Fruit fly (Drosophila melanogaster) whole organism, larva: Measurements from ENCODE around the gene CG14969.

ENCODE experiments used
- noc ChIP-seq: fragments of 200-800 bp; sonication (Bioruptor generic); optimal IDR thresholded peaks from 3 replicates; lab custom pipeline; 2019; ENCODE audit warnings: missing biosample characterization, mild to moderate bottlenecking, missing genetic modification characterization, moderate library complexity

CG14969 gene

dm6 chr3L:3325925-3326903 lies 8.6 kb downstream of the CG14969 start, which contains the start of gene Gtpx:
TSS of gene Gtpx (plus strand) at chr3L:3326265.
- TF ChIP-seq noc (tag; lab: Kevin White, UChicago), result peak; percentile 30

- TF ChIP-seq noc (tag; lab: Kevin White, UChicago), result no peak
Measured at dm6 chr3L:3325597-3325924, 9.2 kb downstream of the CG14969 start.

DNA sequence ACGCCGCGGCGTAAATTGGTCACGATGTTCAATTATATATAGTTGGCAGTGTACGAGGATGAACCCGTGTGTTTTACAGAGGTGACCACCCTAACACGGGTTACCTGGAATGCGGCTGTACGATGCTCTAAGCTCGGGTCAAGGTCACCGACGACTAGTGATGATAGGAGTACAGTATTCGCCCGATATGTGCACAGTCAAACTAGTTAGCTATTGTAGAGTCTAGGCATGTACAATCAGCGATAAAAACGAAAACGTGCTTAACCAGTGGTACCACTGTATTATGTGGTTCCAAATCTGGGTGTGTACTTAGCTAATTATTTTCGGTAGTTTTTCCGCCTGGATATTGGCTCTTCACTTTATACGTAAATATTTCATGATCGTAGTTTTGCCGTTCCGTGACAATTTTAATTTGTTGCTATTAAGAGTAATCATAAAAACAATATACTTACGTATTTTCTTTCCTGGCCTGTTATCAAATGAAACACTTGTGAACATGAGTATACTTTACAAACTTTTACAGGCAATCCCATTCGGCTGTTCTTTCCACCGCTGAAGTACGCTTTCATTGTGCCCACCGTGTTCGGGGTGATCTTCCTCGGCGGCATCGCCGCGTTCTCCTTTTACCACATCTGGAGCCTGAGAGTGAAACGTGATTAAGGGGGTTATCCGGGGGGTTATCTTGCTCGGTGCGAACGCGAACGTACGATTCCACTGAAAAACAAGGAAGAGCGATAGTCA lies 14.6 kb downstream of the CG14969 start:
- peak; percentile 69 for TF ChIP-seq noc (tag; lab: Kevin White, UChicago)

- peak; percentile 16 for TF ChIP-seq noc (tag; lab: Kevin White, UChicago)
Measured at dm6 chr3L:3319223-3319643, 15.5 kb downstream of the CG14969 start, which contains the start of the genes PIG-C, CG12016 and Dpm2. TSS of gene PIG-C (minus strand) at chr3L:3319232. TSS of gene CG12016 (plus strand) at chr3L:3319555. TSS of gene Dpm2 (plus strand) at chr3L:3319555.

DNA sequence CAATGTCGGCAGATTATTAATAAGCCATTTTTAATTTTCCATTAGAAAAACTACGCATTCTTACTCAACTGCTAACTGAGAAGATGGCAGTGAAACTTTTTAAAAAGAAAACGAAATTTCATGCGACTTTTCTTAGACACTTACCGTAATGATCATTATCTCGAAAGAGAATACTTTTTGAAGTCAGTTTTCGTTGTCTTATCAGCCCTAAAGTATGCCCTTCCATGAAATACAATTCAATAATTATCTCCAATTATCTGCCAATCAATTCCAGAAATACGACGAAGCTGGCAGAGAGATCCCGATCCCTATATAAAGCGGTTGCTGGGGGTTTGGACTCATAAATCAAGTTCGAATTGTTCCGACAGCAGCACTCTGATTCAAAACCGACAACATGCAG lies 18.3 kb downstream of the CG14969 start, which contains the start of gene Drsl5:
Gene Drsl5, plus strand, starts transcription at position 341 of the 400 bp plus-strand sequence.
- TF ChIP-seq noc (tag; lab: Kevin White, UChicago), result no peak

- no peak for TF ChIP-seq noc (tag; lab: Kevin White, UChicago)
Measured at dm6 chr3L:3315288-3315687, 19.5 kb downstream of the CG14969 start, which contains the start of gene Drsl4. TSS of gene Drsl4 (plus strand) at chr3L:3315620.

dm6 chr3L:3314696-3315095 lies 20.1 kb downstream of the CG14969 start, which contains the start of gene Drsl3:
TSS of gene Drsl3 (plus strand) at chr3L:3314996.
- TF ChIP-seq noc (tag; lab: Kevin White, UChicago), result no peak

- no peak for TF ChIP-seq noc (tag; lab: Kevin White, UChicago)
Measured at dm6 chr3L:3314049-3314448, 20.7 kb downstream of the CG14969 start, which contains the start of gene Drsl2. TSS of gene Drsl2 (plus strand) at chr3L:3314349.

dm6 chr3L:3308676-3309613 lies 25.8 kb downstream of the CG14969 start:
- peak; percentile 49 for TF ChIP-seq noc (tag; lab: Kevin White, UChicago)

DNA sequence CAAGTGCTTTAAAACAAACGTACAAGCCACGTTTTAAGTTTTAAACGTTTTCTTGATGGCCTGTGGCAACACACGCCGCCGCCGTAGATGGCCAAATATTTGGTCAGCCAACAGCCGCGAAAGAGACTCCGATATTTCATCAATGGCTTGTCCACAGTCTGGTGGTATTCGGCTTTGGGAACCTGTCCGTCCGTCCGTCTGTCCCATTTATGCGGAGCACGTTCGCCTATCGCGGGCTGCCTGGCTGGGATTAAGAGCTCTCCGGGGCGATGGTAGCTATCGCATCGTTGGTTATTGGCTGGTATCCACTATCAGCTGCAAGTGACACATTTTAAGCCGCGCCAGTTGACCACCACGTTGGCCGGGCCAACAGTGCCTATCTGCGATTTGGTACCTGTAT lies 27.2 kb downstream of the CG14969 start:
- TF ChIP-seq noc (tag; lab: Kevin White, UChicago), result no peak

DNA sequence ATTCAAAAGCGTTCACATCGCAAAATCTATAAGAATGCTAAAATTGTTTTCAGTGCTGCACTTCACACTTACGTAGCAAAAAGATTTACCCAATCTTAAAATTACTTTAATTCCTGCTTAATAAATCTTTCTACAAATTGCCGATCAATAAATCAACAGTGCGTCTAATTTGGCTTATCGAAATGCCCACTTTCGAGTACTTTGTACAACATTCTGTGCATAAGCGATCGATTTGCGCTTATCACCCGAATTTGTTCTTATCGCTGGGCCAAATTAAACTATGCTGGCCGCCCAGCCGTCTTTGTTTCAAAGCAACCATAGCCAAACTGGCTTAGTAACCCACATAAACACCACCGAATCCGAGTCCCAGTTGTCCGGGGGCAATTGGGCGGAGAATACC lies 28.3 kb downstream of the CG14969 start:
- peak; percentile 83 for TF ChIP-seq noc (tag; lab: Kevin White, UChicago)

- TF ChIP-seq noc (tag; lab: Kevin White, UChicago), result no peak
Measured at dm6 chr3L:3305430-3305829, 29.3 kb downstream of the CG14969 start.

DNA sequence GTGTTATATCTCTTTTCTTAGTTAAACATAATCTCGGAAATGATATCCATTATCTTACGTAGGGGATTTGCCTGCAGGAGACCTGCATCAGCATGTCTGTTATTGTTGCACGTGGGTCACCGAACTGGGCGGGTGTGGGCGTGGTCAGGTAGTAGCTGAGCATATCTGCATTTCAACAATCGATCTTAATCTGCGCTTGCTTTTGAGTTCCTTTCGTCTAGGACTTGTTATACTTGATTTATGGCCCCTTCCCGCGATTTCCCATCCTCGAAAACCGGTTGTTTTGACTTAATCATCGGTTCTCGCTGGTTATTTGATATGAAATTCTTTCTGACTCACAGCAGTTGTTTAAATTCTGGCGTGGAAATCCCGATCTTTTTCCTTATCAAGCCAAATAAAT lies 30.0 kb downstream of the CG14969 start:
- no peak for TF ChIP-seq noc (tag; lab: Kevin White, UChicago)

- no peak for TF ChIP-seq noc (tag; lab: Kevin White, UChicago)
Measured at dm6 chr3L:3303534-3304459, 31.0 kb downstream of the CG14969 start, which contains the start of gene ZnT63C. TSS of gene ZnT63C (plus strand) at chr3L:3303708.
